Worm (Caenorhabditis elegans): ENCODE measurements around the gene C17F4.11.

DNA sequence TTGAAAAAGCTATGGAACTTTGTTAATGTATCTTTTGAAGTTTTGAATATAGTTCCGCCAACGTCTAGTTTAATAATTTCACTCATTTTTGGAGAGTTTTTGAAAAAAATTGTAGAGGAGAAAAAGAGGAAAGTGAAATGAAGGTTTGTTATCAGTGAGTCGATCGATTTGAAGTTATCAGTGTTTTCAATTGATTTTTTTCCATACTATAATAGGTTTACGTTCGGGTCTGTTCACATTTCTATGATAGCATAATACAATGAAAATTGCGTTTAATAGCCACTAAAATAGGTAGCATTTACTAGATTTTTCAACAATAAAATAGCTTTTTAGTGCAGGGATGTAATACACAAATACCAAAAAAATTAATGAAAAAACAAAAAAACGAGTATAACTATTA, 12.1 kb upstream of the C17F4.11 start, which contains the start of gene ZC239.16:
- TF ChIP-seq ets-4 (tag; optimal IDR thresholded peaks at IDR 0.05) = no peak
- TF ChIP-seq fax-1 (tag; optimal IDR thresholded peaks at IDR 0.05) = no peak
- no peak for TF ChIP-seq ama-1 (optimal IDR thresholded peaks at IDR 0.05)
- no peak for TF ChIP-seq nhr-11 (tag; optimal IDR thresholded peaks at IDR 0.05)
- TF ChIP-seq tbx-2 (tag; optimal IDR thresholded peaks at IDR 0.05) = no peak

Measured in whole organism, late embryonic.